Fruit fly (Drosophila melanogaster) whole organism, embryonic: Measurements from ENCODE around the gene CG33306.

Source experiments
- Atf6 ChIP-seq: fragments of 200-800 bp; sonication (Bioruptor generic); IDR thresholded peaks from 2 replicates; pipeline ENCODE4 v1.3.6; 2022; ENCODE audit warnings: missing biosample characterization, missing genetic modification characterization
- Bgb ChIP-seq: fragments of 200-800 bp; sonication (Bioruptor generic); IDR thresholded peaks from 2 replicates; pipeline ENCODE4 v1.3.6; 2022; ENCODE audit warnings: missing biosample characterization, missing genetic modification characterization; ENCODE audit not compliant: partially characterized antibody
- CG11085 ChIP-seq: fragments of 200-800 bp; sonication (Bioruptor generic); IDR thresholded peaks from 2 replicates; pipeline ENCODE4 v1.3.6; 2022; ENCODE audit warnings: missing biosample characterization, missing genetic modification characterization
- CG13287 ChIP-seq: fragments of 200-800 bp; sonication (Bioruptor generic); IDR thresholded peaks from 2 replicates; pipeline ENCODE4 v1.3.6; 2022; ENCODE audit warnings: missing biosample characterization, missing genetic modification characterization; ENCODE audit not compliant: partially characterized antibody
- CG15073 ChIP-seq: fragments of 200-800 bp; sonication (Bioruptor generic); optimal IDR thresholded peaks from 2 replicates; lab custom pipeline; 2016; ENCODE audit warnings: missing biosample characterization, missing genetic modification characterization
- CG16779 ChIP-seq: fragments of 200-800 bp; sonication (Bioruptor generic); IDR thresholded peaks from 2 replicates; pipeline ENCODE4 v1.3.6; 2022; ENCODE audit warnings: missing biosample characterization, missing genetic modification characterization
- CG17186 ChIP-seq: fragments of 200-800 bp; sonication (Bioruptor generic); optimal IDR thresholded peaks from 3 replicates; lab custom pipeline; 2017; ENCODE audit warnings: missing biosample characterization, missing genetic modification reagents, missing genetic modification characterization
- CG18599 ChIP-seq: fragments of 200-800 bp; sonication (Bioruptor generic); optimal IDR thresholded peaks from 3 replicates; lab custom pipeline; 2017; ENCODE audit warnings: missing biosample characterization, missing genetic modification characterization, mild to moderate bottlenecking, moderate library complexity, missing genetic modification reagents
- CG2875 ChIP-seq: fragments of 200-800 bp; sonication (Bioruptor generic); optimal IDR thresholded peaks from 2 replicates; lab custom pipeline; 2017; ENCODE audit warnings: missing biosample characterization, mild to moderate bottlenecking, missing genetic modification characterization, missing genetic modification reagents
- CG30020 ChIP-seq: fragments of 200-800 bp; optimal IDR thresholded peaks from 2 replicates; lab custom pipeline; 2019; ENCODE audit warnings: missing biosample characterization, mild to moderate bottlenecking, missing genetic modification characterization, moderate library complexity
- CG33213 ChIP-seq: fragments of 200-800 bp; sonication (Bioruptor generic); optimal IDR thresholded peaks from 3 replicates; lab custom pipeline; 2016; ENCODE audit warnings: missing biosample characterization, missing genetic modification characterization
- CG34224 ChIP-seq: fragments of 200-800 bp; sonication (Bioruptor generic); IDR thresholded peaks from 3 replicates; pipeline ENCODE4 v1.3.6; 2022; ENCODE audit warnings: missing biosample characterization, missing genetic modification characterization; ENCODE audit not compliant: partially characterized antibody
- CG3838 ChIP-seq: fragments of 200-800 bp; sonication (Bioruptor generic); optimal IDR thresholded peaks from 3 replicates; lab custom pipeline; 2016; ENCODE audit warnings: missing biosample characterization, missing genetic modification characterization
- CG4617 ChIP-seq: fragments of 200-800 bp; sonication (Bioruptor generic); optimal IDR thresholded peaks from 3 replicates; lab custom pipeline; 2016; ENCODE audit warnings: missing biosample characterization, missing genetic modification characterization, borderline replicate concordance
- CG4707 ChIP-seq: fragments of 200-800 bp; sonication (Bioruptor generic); optimal IDR thresholded peaks from 2 replicates; lab custom pipeline; 2018; ENCODE audit warnings: missing biosample characterization, mild to moderate bottlenecking, missing genetic modification characterization, moderate library complexity
- CG4854 ChIP-seq: fragments of 200-800 bp; sonication (Bioruptor generic); optimal IDR thresholded peaks from 2 replicates; lab custom pipeline; 2016; ENCODE audit warnings: missing biosample characterization, missing genetic modification characterization, inconsistent platforms
- CG8281 ChIP-seq: fragments of 200-800 bp; sonication (Bioruptor generic); optimal IDR thresholded peaks from 2 replicates; lab custom pipeline; 2018; ENCODE audit warnings: missing biosample characterization, mild to moderate bottlenecking, missing genetic modification characterization, moderate library complexity
- CoRest ChIP-seq: fragments of 200-800 bp; sonication (Bioruptor generic); optimal IDR thresholded peaks from 3 replicates; lab custom pipeline; 2018; ENCODE audit warnings: missing biosample characterization, mild to moderate bottlenecking, missing genetic modification characterization, moderate library complexity
- Doc3 ChIP-seq: fragments of 200-800 bp; sonication (Bioruptor generic); IDR thresholded peaks from 3 replicates; pipeline ENCODE4 v1.3.6; 2022; ENCODE audit warnings: missing biosample characterization, missing genetic modification characterization; ENCODE audit not compliant: partially characterized antibody
- Dp ChIP-seq: fragments of 200-800 bp; sonication (Bioruptor generic); optimal IDR thresholded peaks from 2 replicates; lab custom pipeline; 2018; ENCODE audit warnings: missing biosample characterization, mild to moderate bottlenecking, missing genetic modification characterization, moderate library complexity
- Dref ChIP-seq: fragments of 200-800 bp; sonication (Bioruptor generic); IDR thresholded peaks from 2 replicates; pipeline ENCODE4 v1.3.6; 2022; ENCODE audit warnings: missing biosample characterization, missing genetic modification characterization
- E2f1 ChIP-seq: fragments of 200-800 bp; sonication (Bioruptor generic); IDR thresholded peaks from 2 replicates; pipeline ENCODE4 v1.3.6; 2022; ENCODE audit warnings: missing biosample characterization, missing genetic modification characterization
- Gug ChIP-seq: fragments of 200-800 bp; sonication (Bioruptor generic); IDR thresholded peaks from 4 replicates; pipeline ENCODE4 v1.3.6; 2022; ENCODE audit warnings: missing biosample characterization, missing genetic modification characterization
- MBD-R2 ChIP-seq: fragments of 200-800 bp; sonication (Bioruptor generic); IDR thresholded peaks from 2 replicates; pipeline ENCODE4 v1.3.6; 2022; ENCODE audit warnings: missing biosample characterization, missing genetic modification characterization
- MESR4 ChIP-seq: fragments of 200-800 bp; sonication (Bioruptor generic); optimal IDR thresholded peaks from 2 replicates; lab custom pipeline; 2018; ENCODE audit warnings: missing biosample characterization, mild to moderate bottlenecking, missing genetic modification characterization, moderate library complexity
- NC2β ChIP-seq: fragments of 200-800 bp; sonication (Bioruptor generic); optimal IDR thresholded peaks from 2 replicates; lab custom pipeline; 2016; ENCODE audit warnings: missing biosample characterization, missing genetic modification characterization
- Nf-YC ChIP-seq: fragments of 200-800 bp; optimal IDR thresholded peaks from 3 replicates; lab custom pipeline; 2019; ENCODE audit warnings: missing biosample characterization, mild to moderate bottlenecking, missing genetic modification characterization, moderate library complexity
- Opbp ChIP-seq: fragments of 200-800 bp; sonication (Bioruptor generic); IDR thresholded peaks from 3 replicates; pipeline ENCODE4 v1.3.6; 2022; ENCODE audit warnings: missing biosample characterization, missing genetic modification characterization; ENCODE audit not compliant: partially characterized antibody
- YL-1 ChIP-seq: fragments of 200-800 bp; sonication (Bioruptor generic); optimal IDR thresholded peaks from 3 replicates; lab custom pipeline; 2017; ENCODE audit warnings: missing biosample characterization, mild to moderate bottlenecking, missing genetic modification characterization
- aop ChIP-seq: fragments of 200-800 bp; sonication (Bioruptor generic); IDR thresholded peaks from 2 replicates; pipeline ENCODE4 v1.3.6; 2022; ENCODE audit warnings: missing biosample characterization, missing genetic modification characterization
- ase ChIP-seq: fragments of 200-800 bp; sonication (Bioruptor generic); IDR thresholded peaks from 3 replicates; pipeline ENCODE4 v1.3.6; 2022; ENCODE audit warnings: missing biosample characterization, missing genetic modification characterization
- cato ChIP-seq: fragments of 200-800 bp; sonication (Bioruptor generic); optimal IDR thresholded peaks from 2 replicates; lab custom pipeline; 2016; ENCODE audit warnings: missing biosample characterization, missing genetic modification characterization, borderline replicate concordance
- chinmo ChIP-seq: fragments of 200-800 bp; sonication (Bioruptor generic); IDR thresholded peaks from 4 replicates; pipeline ENCODE4 v1.3.6; 2022; ENCODE audit warnings: missing biosample characterization, missing genetic modification characterization; ENCODE audit not compliant: partially characterized antibody
- ewg ChIP-seq: fragments of 200-800 bp; sonication (Bioruptor generic); optimal IDR thresholded peaks from 3 replicates; lab custom pipeline; 2017; ENCODE audit warnings: mild to moderate bottlenecking, missing biosample characterization, missing genetic modification reagents, missing genetic modification characterization
- gfzf ChIP-seq: fragments of 200-800 bp; sonication (Bioruptor generic); optimal IDR thresholded peaks from 2 replicates; lab custom pipeline; 2016; ENCODE audit warnings: missing biosample characterization, mild to moderate bottlenecking, missing genetic modification characterization, moderate library complexity
- grau ChIP-seq: fragments of 200-800 bp; optimal IDR thresholded peaks from 3 replicates; lab custom pipeline; 2019; ENCODE audit warnings: missing biosample characterization, mild to moderate bottlenecking, missing genetic modification characterization, moderate library complexity
- gsb ChIP-seq: fragments of 200-800 bp; sonication (Bioruptor generic); IDR thresholded peaks from 2 replicates; pipeline ENCODE4 v1.3.6; 2022; ENCODE audit warnings: missing biosample characterization, missing genetic modification characterization
- gt ChIP-seq: fragments of 200-800 bp; sonication (Bioruptor generic); IDR thresholded peaks from 2 replicates; pipeline ENCODE4 v1.3.6; 2022; ENCODE audit warnings: missing biosample characterization, missing genetic modification characterization
- jing ChIP-seq: fragments of 200-800 bp; sonication (Bioruptor generic); optimal IDR thresholded peaks from 2 replicates; lab custom pipeline; 2018; ENCODE audit warnings: missing biosample characterization, mild to moderate bottlenecking, missing genetic modification characterization
- mam ChIP-seq: fragments of 200-800 bp; sonication (Bioruptor generic); optimal IDR thresholded peaks from 3 replicates; lab custom pipeline; 2016; ENCODE audit warnings: missing biosample characterization, missing genetic modification characterization
- onecut ChIP-seq: fragments of 200-800 bp; sonication (Bioruptor generic); IDR thresholded peaks from 2 replicates; pipeline ENCODE4 v1.3.6; 2022; ENCODE audit warnings: missing biosample characterization, missing genetic modification characterization
- ro ChIP-seq: fragments of 200-800 bp; sonication (Bioruptor generic); IDR thresholded peaks from 2 replicates; pipeline ENCODE4 v1.3.6; 2022; ENCODE audit warnings: missing biosample characterization, missing genetic modification characterization
- sna ChIP-seq: fragments of 200-800 bp; sonication (Bioruptor generic); IDR thresholded peaks from 2 replicates; pipeline ENCODE4 v1.3.6; 2022; ENCODE audit warnings: missing biosample characterization, missing genetic modification characterization; ENCODE audit not compliant: partially characterized antibody
- sob ChIP-seq: fragments of 200-800 bp; sonication (Bioruptor generic); IDR thresholded peaks from 2 replicates; pipeline ENCODE4 v1.3.6; 2022; ENCODE audit warnings: missing biosample characterization, missing genetic modification characterization
- sug ChIP-seq: fragments of 200-800 bp; optimal IDR thresholded peaks from 2 replicates; lab custom pipeline; 2019; ENCODE audit warnings: missing biosample characterization, mild to moderate bottlenecking, missing genetic modification characterization, moderate library complexity
- tna ChIP-seq: fragments of 200-800 bp; sonication (Bioruptor generic); IDR thresholded peaks from 2 replicates; pipeline ENCODE4 v1.3.6; 2022; ENCODE audit warnings: missing biosample characterization, missing genetic modification characterization; ENCODE audit not compliant: partially characterized antibody
- trh ChIP-seq: fragments of 200-800 bp; sonication (Bioruptor generic); optimal IDR thresholded peaks from 2 replicates; lab custom pipeline; 2016; ENCODE audit warnings: missing biosample characterization, missing genetic modification characterization
- tup ChIP-seq: fragments of 200-800 bp; sonication (Bioruptor generic); optimal IDR thresholded peaks from 2 replicates; lab custom pipeline; 2016; ENCODE audit warnings: missing biosample characterization, mild to moderate bottlenecking, missing genetic modification characterization, moderate library complexity
- vfl ChIP-seq: fragments of 200-800 bp; sonication (Bioruptor generic); optimal IDR thresholded peaks from 2 replicates; lab custom pipeline; 2016; ENCODE audit warnings: missing biosample characterization, missing genetic modification characterization
- vnd ChIP-seq: fragments of 200-800 bp; sonication (Bioruptor generic); IDR thresholded peaks from 3 replicates; pipeline ENCODE4 v1.3.6; 2022; ENCODE audit warnings: missing biosample characterization, missing genetic modification characterization; ENCODE audit not compliant: partially characterized antibody

The CG33306 gene

DNA sequence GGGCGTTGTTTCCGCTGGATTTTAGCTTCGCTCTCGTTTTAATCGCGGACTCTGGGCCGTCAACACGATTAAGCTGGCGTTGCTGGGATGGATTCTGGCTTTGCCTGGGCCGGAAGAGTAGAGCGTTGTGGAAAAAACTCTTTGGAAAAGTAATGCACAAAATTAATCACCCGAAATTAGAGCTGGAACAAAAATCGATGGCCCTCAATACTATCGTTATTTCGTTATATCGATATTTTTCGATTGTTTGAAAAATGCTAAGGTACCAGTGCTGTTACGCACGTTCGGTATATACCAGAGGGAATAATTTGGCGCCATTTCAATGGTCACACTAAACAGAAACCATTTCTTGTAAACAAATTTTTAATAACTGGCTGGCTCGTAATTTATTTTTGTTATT is 14.0 kb downstream of the CG33306 start, which contains the start of the genes Arpc1 and Orc5 (continued):
- TF ChIP-seq onecut (GFP tag; lab: Robert Waterston, UW) (peak; percentile 48), gt (no peak), Dref (GFP tag; lab: Robert Waterston, UW) (peak; percentile 89), CG18599 (GFP tag; lab: Kevin White, UChicago) (no peak), chinmo (GFP tag; lab: Robert Waterston, UW) (0 out of 4 replicates have a peak, but pooled peaks have one; percentile 65), E2f1 (peak; percentile 76), CG16779 (GFP tag; lab: Robert Waterston, UW) (no peak), sob (GFP tag; lab: Robert Waterston, UW) (no peak), cato (GFP tag; lab: Kevin White, UChicago) (no peak), tna (GFP tag; lab: Robert Waterston, UW) (peak; percentile 70), Doc3 (GFP tag; lab: Robert Waterston, UW) (peak; percentile 77), grau (tag; lab: Kevin White, UChicago) (peak; percentile 48), ase (GFP tag; lab: Robert Waterston, UW) (no peak), vnd (peak; percentile 73), CoRest (tag; lab: Kevin White, UChicago) (peak; percentile 25), vfl (GFP tag; lab: Kevin White, UChicago) (peak; percentile 7), sna (GFP tag; lab: Robert Waterston, UW) (peak; percentile 84)

DNA sequence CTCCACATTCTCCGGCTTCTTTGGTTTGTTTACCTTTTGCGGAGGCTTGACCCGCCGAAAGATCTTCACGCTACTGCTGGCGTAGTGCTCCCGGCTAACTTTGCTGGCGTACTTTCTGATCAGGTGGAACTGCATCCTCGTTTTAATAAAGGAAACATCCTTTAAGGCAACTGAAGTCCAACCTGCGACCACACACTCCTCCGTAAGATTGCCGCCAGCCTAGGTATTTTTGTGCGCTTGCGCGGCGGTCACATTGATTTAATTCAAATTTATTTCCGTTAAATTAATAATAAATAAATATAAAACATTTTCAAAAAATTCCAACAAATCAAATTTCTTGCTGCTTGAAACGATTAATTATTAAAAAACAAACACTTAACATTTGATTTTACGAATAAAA is 16.0 kb downstream of the CG33306 start, which contains the start of gene PolG1:
PolG1 (minus strand) TSS at position 216 of the 400 bp plus-strand sequence.
- TF ChIP-seq NC2β (GFP tag; lab: Kevin White, UChicago) (no peak), CG13287 (GFP tag; lab: Robert Waterston, UW) (peak; percentile 28; the same call in 1 of the 2 replicates), gsb (no peak), gfzf (GFP tag; lab: Kevin White, UChicago) (peak; percentile 66), CG11085 (GFP tag; lab: Robert Waterston, UW) (no peak), YL-1 (GFP tag; lab: Kevin White, UChicago) (peak; percentile 24), ewg (GFP tag; lab: Kevin White, UChicago) (no peak), CG15073 (no peak), ro (no peak), CG4854 (no peak), CG34224 (GFP tag; lab: Robert Waterston, UW) (peak; percentile 20; the same call in 1 of the 3 replicates), sug (tag; lab: Kevin White, UChicago) (no peak), CG4617 (GFP tag; lab: Kevin White, UChicago) (peak; percentile 22), tup (GFP tag; lab: Kevin White, UChicago) (no peak), jing (GFP tag; lab: Kevin White, UChicago) (no peak), MBD-R2 (peak; percentile 58), Opbp (GFP tag; lab: Robert Waterston, UW) (no peak), CG4707 (GFP tag; lab: Kevin White, UChicago) (no peak), Atf6 (GFP tag; lab: Robert Waterston, UW) (no peak), CG8281 (tag; lab: Kevin White, UChicago) (no peak), CG3838 (GFP tag; lab: Kevin White, UChicago) (no peak), Dp (GFP tag; lab: Kevin White, UChicago) (peak; percentile 38), Gug (GFP tag; lab: Robert Waterston, UW) (no peak), trh (no peak), mam (GFP tag; lab: Kevin White, UChicago) (no peak), Nf-YC (tag; lab: Kevin White, UChicago) (no peak), CG2875 (no peak), aop (GFP tag; lab: Robert Waterston, UW) (no peak), CG33213 (GFP tag; lab: Kevin White, UChicago) (no peak), CG30020 (tag; lab: Kevin White, UChicago) (no peak), MESR4 (GFP tag; lab: Kevin White, UChicago) (peak; percentile 14), CG17186 (GFP tag; lab: Kevin White, UChicago) (no peak), Bgb (GFP tag; lab: Robert Waterston, UW) (no peak)
